Worm (Caenorhabditis elegans): ENCODE measurements around the gene F28E10.1.

F28E10.1 gene

ce11 chrIV:4639352-4639751, 70.7 kb downstream of the F28E10.1 start (continued):
- TF ChIP-seq pha-4 (tag; optimal IDR thresholded peaks at IDR 0.05) = no peak

Measured in whole organism, young adult.